Fruit fly (Drosophila melanogaster) whole organism, prepupa: ENCODE data around the gene RpL7-like.

Experiments
- Blimp-1 ChIP-seq: fragments of 200-800 bp; sonication (Bioruptor generic); optimal IDR thresholded peaks from 3 replicates; lab custom pipeline; 2017; ENCODE audit warnings: missing biosample characterization, missing genetic modification characterization, mild to moderate bottlenecking, moderate library complexity, missing genetic modification reagents
- CG10631 ChIP-seq: fragments of 200-800 bp; sonication (Bioruptor generic); optimal IDR thresholded peaks from 2 replicates; lab custom pipeline; 2016; ENCODE audit warnings: missing biosample characterization, missing genetic modification characterization
- CG11762 ChIP-seq: fragments of 200-800 bp; sonication (Bioruptor generic); optimal IDR thresholded peaks from 3 replicates; lab custom pipeline; 2016; ENCODE audit warnings: missing biosample characterization, missing genetic modification characterization; ENCODE audit not compliant: insufficient read depth
- CG11902 ChIP-seq: fragments of 200-800 bp; sonication (Bioruptor generic); optimal IDR thresholded peaks from 3 replicates; lab custom pipeline; 2016; ENCODE audit warnings: missing biosample characterization, missing genetic modification characterization
- CG15336 ChIP-seq: fragments of 200-800 bp; sonication (Bioruptor generic); IDR thresholded peaks from 2 replicates; pipeline ENCODE4 v1.3.6; 2022; ENCODE audit warnings: missing biosample characterization, missing genetic modification characterization
- CG16779 ChIP-seq: fragments of 200-800 bp; sonication (Bioruptor generic); optimal IDR thresholded peaks from 3 replicates; lab custom pipeline; 2017; ENCODE audit warnings: missing biosample characterization, mild to moderate bottlenecking, missing genetic modification characterization
- CG3032 ChIP-seq: fragments of 200-800 bp; optimal IDR thresholded peaks from 2 replicates; lab custom pipeline; 2019; ENCODE audit warnings: missing biosample characterization, mild to moderate bottlenecking, missing genetic modification characterization, moderate library complexity
- CG31627 ChIP-seq: fragments of 200-800 bp; sonication (Bioruptor generic); optimal IDR thresholded peaks from 3 replicates; lab custom pipeline; 2016; ENCODE audit warnings: missing biosample characterization, missing genetic modification characterization
- CG32006 ChIP-seq: fragments of 200-800 bp; sonication (Bioruptor generic); optimal IDR thresholded peaks from 3 replicates; lab custom pipeline; 2017; ENCODE audit warnings: missing biosample characterization, mild to moderate bottlenecking, missing genetic modification characterization
- CG3919 ChIP-seq: fragments of 200-800 bp; sonication (Bioruptor generic); optimal IDR thresholded peaks from 3 replicates; lab custom pipeline; 2016; ENCODE audit warnings: missing biosample characterization, missing genetic modification characterization
- CG4318 ChIP-seq: fragments of 200-800 bp; sonication (Bioruptor generic); optimal IDR thresholded peaks from 3 replicates; lab custom pipeline; 2017; ENCODE audit warnings: missing biosample characterization, mild to moderate bottlenecking, missing genetic modification characterization
- CG6276 ChIP-seq: fragments of 200-800 bp; sonication (Bioruptor generic); optimal IDR thresholded peaks from 2 replicates; lab custom pipeline; 2017; ENCODE audit warnings: missing biosample characterization, mild to moderate bottlenecking, missing genetic modification characterization
- CG6854 ChIP-seq: fragments of 200-800 bp; sonication (Bioruptor generic); optimal IDR thresholded peaks from 2 replicates; lab custom pipeline; 2017; ENCODE audit warnings: missing biosample characterization, mild to moderate bottlenecking, missing genetic modification characterization
- CG8119 ChIP-seq: fragments of 200-800 bp; sonication (Bioruptor generic); IDR thresholded peaks from 3 replicates; pipeline ENCODE4 v1.3.6; 2022; ENCODE audit warnings: missing biosample characterization, missing genetic modification characterization
- CG8319 ChIP-seq: fragments of 200-800 bp; sonication (Bioruptor generic); optimal IDR thresholded peaks from 3 replicates; lab custom pipeline; 2016; ENCODE audit warnings: missing biosample characterization, missing genetic modification characterization
- CG8632 ChIP-seq: fragments of 200-800 bp; sonication (Bioruptor generic); optimal IDR thresholded peaks from 3 replicates; lab custom pipeline; 2016; ENCODE audit warnings: missing biosample characterization, missing genetic modification characterization
- CG9139 ChIP-seq: fragments of 200-800 bp; sonication (Bioruptor generic); optimal IDR thresholded peaks from 3 replicates; lab custom pipeline; 2017; ENCODE audit warnings: missing biosample characterization, mild to moderate bottlenecking, missing genetic modification characterization
- Eip75B ChIP-seq: fragments of 200-800 bp; sonication (Bioruptor generic); optimal IDR thresholded peaks from 3 replicates; lab custom pipeline; 2016; ENCODE audit warnings: missing biosample characterization, missing genetic modification characterization
- Eip78C ChIP-seq: fragments of 200-800 bp; sonication (Bioruptor generic); peaks from one replicate; lab custom pipeline; 2016; ENCODE audit warnings: missing biosample characterization, missing genetic modification characterization
- Eip93F ChIP-seq: fragments of 200-800 bp; sonication (Bioruptor generic); optimal IDR thresholded peaks from 2 replicates; lab custom pipeline; 2016; ENCODE audit warnings: missing biosample characterization, mild to moderate bottlenecking, missing genetic modification characterization
- Ets96B ChIP-seq: fragments of 200-800 bp; optimal IDR thresholded peaks from 2 replicates; lab custom pipeline; 2019; ENCODE audit warnings: missing biosample characterization, mild to moderate bottlenecking, missing genetic modification characterization, moderate library complexity
- Gug ChIP-seq: fragments of 200-800 bp; sonication (Bioruptor generic); IDR thresholded peaks from 2 replicates; pipeline ENCODE4 v1.3.6; 2022; ENCODE audit warnings: missing biosample characterization, missing genetic modification characterization
- Hr38 ChIP-seq: sonication (Bioruptor generic); optimal IDR thresholded peaks from 2 replicates; lab custom pipeline; 2016; ENCODE audit warnings: missing biosample characterization, missing genetic modification characterization
- Hr39 ChIP-seq: fragments of 200-800 bp; sonication (Bioruptor generic); optimal IDR thresholded peaks from 2 replicates; lab custom pipeline; 2016; ENCODE audit warnings: missing biosample characterization, missing genetic modification characterization
- Hr4 ChIP-seq: fragments of 200-800 bp; sonication (Bioruptor generic); optimal IDR thresholded peaks from 3 replicates; lab custom pipeline; 2016; ENCODE audit warnings: missing biosample characterization, missing genetic modification characterization
- Lpt ChIP-seq: fragments of 200-800 bp; sonication (Bioruptor generic); optimal IDR thresholded peaks from 3 replicates; lab custom pipeline; 2016; ENCODE audit warnings: missing biosample characterization, missing genetic modification characterization
- Met ChIP-seq: fragments of 200-800 bp; sonication (Bioruptor generic); optimal IDR thresholded peaks from 3 replicates; lab custom pipeline; 2016; ENCODE audit warnings: missing biosample characterization, missing genetic modification characterization
- OdsH ChIP-seq: fragments of 200-800 bp; sonication (Bioruptor generic); optimal IDR thresholded peaks from 3 replicates; lab custom pipeline; 2016; ENCODE audit warnings: missing biosample characterization, missing genetic modification characterization
- Sox102F ChIP-seq: fragments of 200-800 bp; sonication (Bioruptor generic); optimal IDR thresholded peaks from 2 replicates; lab custom pipeline; 2016; ENCODE audit warnings: missing biosample characterization, mild to moderate bottlenecking, missing genetic modification characterization
- Sox14 ChIP-seq: fragments of 200-800 bp; sonication (Bioruptor generic); optimal IDR thresholded peaks from 3 replicates; lab custom pipeline; 2016; ENCODE audit warnings: missing biosample characterization, missing genetic modification characterization
- Sox15 ChIP-seq: fragments of 200-800 bp; sonication (Bioruptor generic); optimal IDR thresholded peaks from 3 replicates; lab custom pipeline; 2016; ENCODE audit warnings: missing biosample characterization, missing genetic modification characterization
- achi ChIP-seq: fragments of 200-800 bp; sonication (Bioruptor generic); optimal IDR thresholded peaks from 3 replicates; lab custom pipeline; 2016; ENCODE audit warnings: missing biosample characterization, missing genetic modification characterization
- acj6 ChIP-seq: fragments of 200-800 bp; sonication (Bioruptor generic); optimal IDR thresholded peaks from 3 replicates; lab custom pipeline; 2016; ENCODE audit warnings: missing biosample characterization, missing genetic modification characterization
- dac ChIP-seq: fragments of 200-800 bp; sonication (Bioruptor generic); optimal IDR thresholded peaks from 2 replicates; lab custom pipeline; 2017; ENCODE audit warnings: missing biosample characterization, mild to moderate bottlenecking, missing genetic modification characterization
- dsx ChIP-seq: fragments of 200-800 bp; optimal IDR thresholded peaks from 3 replicates; lab custom pipeline; 2019; ENCODE audit warnings: missing biosample characterization, mild to moderate bottlenecking, missing genetic modification characterization, moderate library complexity; ENCODE audit not compliant: poor library complexity, severe bottlenecking
- esn ChIP-seq: fragments of 200-800 bp; sonication (Bioruptor generic); optimal IDR thresholded peaks from 2 replicates; lab custom pipeline; 2016; ENCODE audit warnings: missing biosample characterization, mild to moderate bottlenecking, missing genetic modification characterization, moderate library complexity
- fd59A ChIP-seq: fragments of 200-800 bp; sonication (Bioruptor generic); optimal IDR thresholded peaks from 2 replicates; lab custom pipeline; 2017; ENCODE audit warnings: missing biosample characterization, mild to moderate bottlenecking, missing genetic modification characterization, missing genetic modification reagents
- fd85E ChIP-seq: fragments of 200-800 bp; sonication (Bioruptor generic); optimal IDR thresholded peaks from 3 replicates; lab custom pipeline; 2016; ENCODE audit warnings: missing biosample characterization, missing genetic modification characterization
- fkh ChIP-seq: fragments of 200-800 bp; sonication (Bioruptor generic); optimal IDR thresholded peaks from 3 replicates; lab custom pipeline; 2017; ENCODE audit warnings: missing biosample characterization, mild to moderate bottlenecking, missing genetic modification characterization, moderate library complexity
- lz ChIP-seq: fragments of 200-800 bp; sonication (Bioruptor generic); optimal IDR thresholded peaks from 3 replicates; lab custom pipeline; 2016; ENCODE audit warnings: missing biosample characterization, missing genetic modification characterization
- pdm3 ChIP-seq: fragments of 200-800 bp; sonication (Bioruptor generic); optimal IDR thresholded peaks from 3 replicates; lab custom pipeline; 2016; ENCODE audit warnings: missing biosample characterization, missing genetic modification characterization
- salr ChIP-seq, 2 experiments: fragments of 200-800 bp; sonication (Bioruptor generic); optimal IDR thresholded peaks; 3 replicates each; lab custom pipeline; 2016 to 2018; ENCODE audit warnings: missing biosample characterization in 2 of 2, missing genetic modification characterization in 2 of 2, mild to moderate bottlenecking in 1 of 2
- spab ChIP-seq: fragments of 200-800 bp; sonication (Bioruptor generic); optimal IDR thresholded peaks from 2 replicates; lab custom pipeline; 2017; ENCODE audit warnings: missing biosample characterization, mild to moderate bottlenecking, missing genetic modification characterization, missing genetic modification reagents
- svp ChIP-seq: fragments of 200-800 bp; sonication (Bioruptor generic); peaks from one replicate; lab custom pipeline; 2016; ENCODE audit warnings: missing biosample characterization, missing genetic modification characterization
- topi ChIP-seq: fragments of 200-800 bp; sonication (Bioruptor generic); optimal IDR thresholded peaks from 3 replicates; lab custom pipeline; 2016; ENCODE audit warnings: missing biosample characterization, missing genetic modification characterization

The RpL7-like gene

dm6 chr2L:12006397-12007330 is 49.5 kb upstream of the RpL7-like start (continued):
- TF ChIP-seq Hr4 (GFP tag; lab: Kevin White, UChicago) (peak; percentile 69), fd59A (GFP tag; lab: Kevin White, UChicago) (peak; percentile 81), pdm3 (peak; percentile 78), Hr38 (no peak), CG6854 (no peak), Sox15 (GFP tag; lab: Kevin White, UChicago) (peak; percentile 78), Blimp-1 (GFP tag; lab: Kevin White, UChicago) (peak; percentile 97), salr (GFP tag; optimal IDR thresholded peaks at IDR 0.05; lab: Kevin White, UChicago) (peak; percentile 24 to 94), fkh (peak; percentile 97), Sox14 (GFP tag; lab: Kevin White, UChicago) (peak; percentile 59), CG16779 (peak; percentile 88), CG32006 (peak; percentile 93), achi (GFP tag; lab: Kevin White, UChicago) (peak; percentile 89), CG10631 (GFP tag; lab: Kevin White, UChicago) (peak; percentile 93), Eip75B (GFP tag; lab: Kevin White, UChicago) (peak; percentile 90), Hr39 (GFP tag; lab: Kevin White, UChicago) (peak; percentile 70), Sox102F (GFP tag; lab: Kevin White, UChicago) (peak; percentile 52), CG4318 (GFP tag; lab: Kevin White, UChicago) (peak; percentile 86), esn (GFP tag; lab: Kevin White, UChicago) (peak; percentile 87), Met (peak; percentile 74), CG31627 (GFP tag; lab: Kevin White, UChicago) (peak; percentile 75), spab (GFP tag; lab: Kevin White, UChicago) (peak; percentile 90), CG6276 (GFP tag; lab: Kevin White, UChicago) (peak; percentile 83), CG3919 (peak; percentile 83)

- TF ChIP-seq CG8632 (GFP tag; lab: Kevin White, UChicago), result peak; percentile 7
- peak; percentile 66 for TF ChIP-seq CG3032 (tag; lab: Kevin White, UChicago)
- peak; percentile 42 for TF ChIP-seq dac
- peak; percentile 60 for TF ChIP-seq CG8319 (GFP tag; lab: Kevin White, UChicago)
- no peak for TF ChIP-seq Eip93F
- no peak for TF ChIP-seq Gug
- peak; percentile 74 for TF ChIP-seq Eip75B (GFP tag; lab: Kevin White, UChicago)
- TF ChIP-seq dsx, result peak; percentile 100
- TF ChIP-seq fd85E (GFP tag; lab: Kevin White, UChicago), result peak; percentile 78
- peak; percentile 76 for TF ChIP-seq topi (GFP tag; lab: Kevin White, UChicago)
- TF ChIP-seq CG11762 (GFP tag; lab: Kevin White, UChicago), result no peak
- peak; percentile 78 for TF ChIP-seq CG6276 (GFP tag; lab: Kevin White, UChicago)
- TF ChIP-seq CG31627 (GFP tag; lab: Kevin White, UChicago), result peak; percentile 23
- TF ChIP-seq pdm3, result peak; percentile 67
- peak; percentile 73 for TF ChIP-seq spab (GFP tag; lab: Kevin White, UChicago)
- peak; percentile 54 for TF ChIP-seq CG16779
- TF ChIP-seq lz, result peak; percentile 49
- TF ChIP-seq CG8119 (GFP tag; lab: Robert Waterston, UW), result no peak
- TF ChIP-seq acj6 (GFP tag; lab: Kevin White, UChicago), result peak; percentile 17
- no peak for TF ChIP-seq Hr38
- peak; percentile 68 for TF ChIP-seq CG32006
- TF ChIP-seq Blimp-1 (GFP tag; lab: Kevin White, UChicago), result peak; percentile 53
- TF ChIP-seq Met, result peak; percentile 57
- TF ChIP-seq CG11902 (GFP tag; lab: Kevin White, UChicago), result no peak
- peak; percentile 80 for TF ChIP-seq Sox14 (GFP tag; lab: Kevin White, UChicago)
- TF ChIP-seq Ets96B, result peak; percentile 61
- peak; percentile 99 for TF ChIP-seq svp (GFP tag; lab: Kevin White, UChicago)
- peak; percentile 70 for TF ChIP-seq CG9139
- peak; percentile 91 for TF ChIP-seq Lpt (GFP tag; lab: Kevin White, UChicago)
- no peak for TF ChIP-seq CG15336
- peak; percentile 24 for TF ChIP-seq OdsH
- peak; percentile 68 for TF ChIP-seq Sox102F (GFP tag; lab: Kevin White, UChicago)
- TF ChIP-seq CG10631 (GFP tag; lab: Kevin White, UChicago), result no peak
- peak; percentile 80 for TF ChIP-seq Hr4 (GFP tag; lab: Kevin White, UChicago)
- peak; percentile 66 for TF ChIP-seq CG3919
- no peak for TF ChIP-seq Sox15 (GFP tag; lab: Kevin White, UChicago)
- TF ChIP-seq Eip78C (GFP tag; lab: Kevin White, UChicago), result peak; percentile 91
These were observed 48.8 kb upstream of the RpL7-like start for dm6 chr2L:12007331-12007791.
